Worm (Caenorhabditis elegans): Measurements from ENCODE around the gene K09C4.10.

The K09C4.10 gene

DNA sequence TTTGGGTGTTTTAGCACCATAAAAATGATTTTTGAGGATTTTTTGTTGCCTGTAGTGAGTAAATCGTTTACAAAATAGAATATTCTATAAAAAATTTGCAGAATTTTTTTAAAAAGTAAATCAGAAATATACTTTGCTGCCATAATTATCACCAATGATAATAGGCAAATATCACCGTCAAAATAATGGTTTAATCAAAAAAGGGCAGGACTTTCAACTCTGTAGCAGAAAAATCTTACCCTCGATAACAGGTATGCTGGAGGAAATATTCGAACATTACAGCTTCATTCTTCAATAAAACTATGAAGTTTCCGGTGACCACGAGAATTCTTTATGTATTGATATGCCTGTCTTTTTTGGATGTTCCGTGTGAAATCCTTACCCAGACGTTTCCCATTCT lies 9.2 kb upstream of the K09C4.10 start, which contains the start of gene K09C4.4:
Gene K09C4.4 (plus strand): TSS at position 301 of the 400 bp plus-strand sequence.
- no peak for TF ChIP-seq lir-3 (tag; optimal IDR thresholded peaks at IDR 0.05; ENCODE audit: poor library complexity)
- no peak for TF ChIP-seq skn-1 (tag; optimal IDR thresholded peaks at IDR 0.05)
- no peak for TF ChIP-seq mep-1 (tag; optimal IDR thresholded peaks at IDR 0.05)
- TF ChIP-seq fkh-10 (GFP tag; optimal IDR thresholded peaks at IDR 0.05), result no peak
- TF ChIP-seq dsc-1 (tag; optimal IDR thresholded peaks at IDR 0.05), result no peak
- no peak for TF ChIP-seq egl-13 (tag; optimal IDR thresholded peaks at IDR 0.05)
- TF ChIP-seq vab-15 (tag; optimal IDR thresholded peaks at IDR 0.05), result no peak
- TF ChIP-seq snpc-4 (tag; optimal IDR thresholded peaks at IDR 0.05), result no peak
- no peak for TF ChIP-seq swsn-7 (tag; optimal IDR thresholded peaks at IDR 0.05)
- no peak for TF ChIP-seq nhr-12 (tag; optimal IDR thresholded peaks at IDR 0.05)
- no peak for TF ChIP-seq sup-37 (GFP tag; optimal IDR thresholded peaks at IDR 0.05)

DNA sequence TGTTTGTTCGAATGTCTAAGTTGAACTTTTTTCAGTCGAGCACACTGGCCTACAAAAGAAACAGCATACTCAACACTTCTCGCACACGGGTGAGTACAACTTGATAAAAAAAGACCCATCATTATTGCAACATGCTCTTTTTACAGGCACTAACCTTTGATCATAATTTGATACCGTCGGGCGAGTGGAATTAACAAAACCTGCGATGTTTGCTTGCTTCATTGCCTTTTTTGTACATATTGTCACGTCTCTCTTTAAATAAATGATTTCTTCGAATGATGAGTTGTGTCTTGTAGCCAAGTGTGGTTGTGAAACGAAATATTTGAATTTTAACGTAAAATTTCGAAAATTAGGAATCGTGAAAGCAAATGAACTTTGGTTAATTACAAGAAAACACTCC lies 5.4 kb upstream of the K09C4.10 start:
- TF ChIP-seq grh-1 (GFP tag; IDR thresholded peaks at IDR 0.05) (no peak), pag-3 (tag; optimal IDR thresholded peaks at IDR 0.05; ENCODE audit: borderline replicate concordance, insufficient read depth) (no peak), ztf-11 (tag; optimal IDR thresholded peaks at IDR 0.05) (no peak), lin-14 (GFP tag; optimal IDR thresholded peaks at IDR 0.05) (no peak), snu-23 (GFP tag; optimal IDR thresholded peaks at IDR 0.05) (no peak), ceh-88 (GFP tag; IDR thresholded peaks at IDR 0.05) (no peak), mep-1 (tag; optimal IDR thresholded peaks at IDR 0.05) (no peak), mab-9 (GFP tag; IDR thresholded peaks at IDR 0.05) (no peak), fos-1 (tag; optimal IDR thresholded peaks at IDR 0.05) (no peak), elt-2 (tag; optimal IDR thresholded peaks at IDR 0.05) (peak; percentile 80), nhr-90 (tag; optimal IDR thresholded peaks at IDR 0.05; ENCODE audit: poor library complexity) (no peak), lin-35 (GFP tag; optimal IDR thresholded peaks at IDR 0.05) (peak in 1 of 2 experiments; percentile 2), mdl-1 (tag; optimal IDR thresholded peaks at IDR 0.05) (peak in 1 of 2 experiments; percentile 3), nhr-237 (tag; optimal IDR thresholded peaks at IDR 0.05) (no peak), nhr-47 (tag; optimal IDR thresholded peaks at IDR 0.05) (no peak), alr-1 (tag; optimal IDR thresholded peaks at IDR 0.05; ENCODE audit: borderline replicate concordance) (no peak), unc-130 (tag; optimal IDR thresholded peaks at IDR 0.05) (no peak), nhr-20 (tag; optimal IDR thresholded peaks at IDR 0.05) (peak; percentile 33), hpl-2 (GFP tag; optimal IDR thresholded peaks at IDR 0.05) (no peak), ztf-4 (tag; optimal IDR thresholded peaks at IDR 0.05) (no peak), ama-1 (optimal IDR thresholded peaks at IDR 0.05) (no peak), mef-2 (tag; optimal IDR thresholded peaks at IDR 0.05) (no peak), nhr-11 (tag; optimal IDR thresholded peaks at IDR 0.05) (no peak), swsn-7 (tag; optimal IDR thresholded peaks at IDR 0.05) (no peak), ceh-8 (GFP tag; optimal IDR thresholded peaks at IDR 0.05) (no peak), lin-13 (GFP tag; optimal IDR thresholded peaks at IDR 0.05) (no peak), efl-1 (optimal IDR thresholded peaks at IDR 0.05) (no peak), efl-1 (GFP tag; optimal IDR thresholded peaks at IDR 0.05 in 1 of 2) (no peak), nhr-76 (tag; optimal IDR thresholded peaks at IDR 0.05) (no peak), C04F5.9 (tag; optimal IDR thresholded peaks at IDR 0.05) (no peak), elt-3 (tag; optimal IDR thresholded peaks at IDR 0.05) (no peak)

DNA sequence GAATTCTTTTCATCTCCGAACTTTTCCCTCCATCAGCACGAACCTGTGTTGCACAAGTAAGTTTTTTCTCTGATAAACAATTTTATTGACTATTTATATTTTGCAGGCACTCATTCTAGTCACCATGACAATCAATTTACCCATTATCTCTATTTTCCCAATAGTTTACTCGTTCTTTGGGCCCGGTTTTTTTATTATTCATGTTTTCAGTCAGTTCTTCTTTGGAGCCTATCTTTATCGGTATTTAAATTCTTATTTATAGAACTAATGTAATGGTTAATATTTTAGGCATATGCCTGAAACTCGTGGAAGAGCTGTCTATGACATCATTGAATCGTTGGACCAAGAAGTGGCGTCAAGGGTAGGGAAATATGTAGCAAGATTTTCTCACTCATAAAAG lies 4.9 kb upstream of the K09C4.10 start:
- no peak for TF ChIP-seq alr-1 (tag; optimal IDR thresholded peaks at IDR 0.05; ENCODE audit: borderline replicate concordance)
- no peak for TF ChIP-seq dsc-1 (tag; optimal IDR thresholded peaks at IDR 0.05)
- TF ChIP-seq mef-2 (tag; optimal IDR thresholded peaks at IDR 0.05), result no peak
- no peak for TF ChIP-seq hlh-17 (GFP tag; optimal IDR thresholded peaks at IDR 0.05; ENCODE audit: borderline replicate concordance)
- TF ChIP-seq nhr-71 (tag; optimal IDR thresholded peaks at IDR 0.05), result no peak
- TF ChIP-seq ces-1 (GFP tag; optimal IDR thresholded peaks at IDR 0.05), result no peak
- no peak for TF ChIP-seq pqm-1 (tag; optimal IDR thresholded peaks at IDR 0.05)
- no peak for TF ChIP-seq fkh-4 (tag; optimal IDR thresholded peaks at IDR 0.05; ENCODE audit: borderline replicate concordance)
